Worm (Caenorhabditis elegans) whole organism, late embryonic: ENCODE measurements around the gene F56C9.10.

Experiments used
- ceh-22 ChIP-seq: sonication (generic microtip); optimal IDR thresholded peaks from 2 replicates; lab custom pipeline; 2017; ENCODE audit warnings: missing biosample characterization, missing genetic modification characterization
- dmd-4 ChIP-seq: sonication (generic microtip); optimal IDR thresholded peaks from 2 replicates; lab custom pipeline; 2016; ENCODE audit warnings: borderline replicate concordance, missing genetic modification characterization, missing compliant biosample characterization
- dve-1 ChIP-seq: sonication (generic microtip); optimal IDR thresholded peaks from 2 replicates; lab custom pipeline; 2017; ENCODE audit warnings: antibody characterized with exemption, mild to moderate bottlenecking, missing genetic modification characterization, missing compliant biosample characterization
- fkh-10 ChIP-seq: fragments of 150-350 bp; optimal IDR thresholded peaks from 2 replicates; lab custom pipeline; 2014; ENCODE audit warnings: missing biosample characterization, missing genetic modification reagents, missing genetic modification characterization
- nfya-1 ChIP-seq: sonication (generic microtip); optimal IDR thresholded peaks from 2 replicates; lab custom pipeline; 2017; ENCODE audit warnings: missing genetic modification characterization, mild to moderate bottlenecking, missing compliant biosample characterization, antibody characterized with exemption, moderate library complexity
- nhr-11 ChIP-seq: fragments of 150-350 bp; optimal IDR thresholded peaks from 2 replicates; lab custom pipeline; 2014; ENCODE audit warnings: missing biosample characterization, missing genetic modification characterization
- rnt-1 ChIP-seq: sonication (generic microtip); optimal IDR thresholded peaks from 2 replicates; lab custom pipeline; 2016; ENCODE audit warnings: missing genetic modification characterization, missing compliant biosample characterization
- syd-9 ChIP-seq: sonication (generic microtip); optimal IDR thresholded peaks from 2 replicates; lab custom pipeline; 2016; ENCODE audit warnings: mild to moderate bottlenecking, missing genetic modification characterization, moderate library complexity, missing compliant biosample characterization
- tbx-2 ChIP-seq: sonication (generic microtip); optimal IDR thresholded peaks from 2 replicates; lab custom pipeline; 2016; ENCODE audit warnings: missing genetic modification characterization, missing compliant biosample characterization

ce11 chrIII:7370569-7370968 is 35.5 kb upstream of the F56C9.10 start:
- no peak for TF ChIP-seq nfya-1 (tag; lab: Kevin White, UChicago)
- no peak for TF ChIP-seq dve-1 (tag; lab: Kevin White, UChicago)
- no peak for TF ChIP-seq ceh-22 (tag; lab: Kevin White, UChicago)
- TF ChIP-seq nhr-11 (tag; lab: Kevin White, UChicago), result no peak
- TF ChIP-seq tbx-2, result no peak
- TF ChIP-seq syd-9, result no peak
- no peak for TF ChIP-seq rnt-1 (tag; lab: Kevin White, UChicago)
- TF ChIP-seq dmd-4 (tag; lab: Kevin White, UChicago), result no peak
- TF ChIP-seq fkh-10, result no peak
